Fruit fly (Drosophila melanogaster): ENCODE measurements around the gene Qtzl.

Gene Qtzl

dm6 chr2L:12002051-12002450 is 6.5 kb downstream of the Qtzl start, which contains the start of gene Hacd1 (continued):
- no peak for TF ChIP-seq Atf3 (GFP tag; optimal IDR thresholded peaks at IDR 0.05)
- TF ChIP-seq CG12659 (GFP tag; optimal IDR thresholded peaks at IDR 0.05), result no peak
- peak; percentile 62 for TF ChIP-seq CG9797 (GFP tag; optimal IDR thresholded peaks at IDR 0.05)
- TF ChIP-seq exex (tag; optimal IDR thresholded peaks at IDR 0.05), result peak; percentile 52
- peak; percentile 99 for TF ChIP-seq D19A (tag; optimal IDR thresholded peaks at IDR 0.05)
- peak; percentile 19 for TF ChIP-seq stwl (tag; optimal IDR thresholded peaks at IDR 0.05)
- TF ChIP-seq Deaf1 (tag; optimal IDR thresholded peaks at IDR 0.05), result peak; percentile 8
- peak; percentile 12 for TF ChIP-seq CG2712 (tag; optimal IDR thresholded peaks at IDR 0.05)
- TF ChIP-seq pzg (GFP tag; optimal IDR thresholded peaks at IDR 0.05), result peak; percentile 10
- peak; percentile 51 for TF ChIP-seq gfzf (GFP tag; optimal IDR thresholded peaks at IDR 0.05)
- TF ChIP-seq CG15696 (tag; optimal IDR thresholded peaks at IDR 0.05), result no peak
- TF ChIP-seq mirr (GFP tag; optimal IDR thresholded peaks at IDR 0.05), result peak; percentile 7
- TF ChIP-seq crp (GFP tag; optimal IDR thresholded peaks at IDR 0.05), result peak in 1 of 2 experiments; percentile 42
- TF ChIP-seq Nf-YB (GFP tag; optimal IDR thresholded peaks at IDR 0.05), result peak; percentile 68
- TF ChIP-seq MESR4 (GFP tag; optimal IDR thresholded peaks at IDR 0.05), result peak; percentile 74
- peak; percentile 4 for TF ChIP-seq CG17385 (GFP tag; optimal IDR thresholded peaks at IDR 0.05)
- peak in 1 of 2 experiments; percentile 53 for TF ChIP-seq Pdp1 (GFP tag; optimal IDR thresholded peaks at IDR 0.05)
- no peak for TF ChIP-seq ase (GFP tag; IDR thresholded peaks at IDR 0.05)

- TF ChIP-seq Bdp1 (GFP tag; optimal IDR thresholded peaks at IDR 0.05), result no peak
- no peak for TF ChIP-seq shn (GFP tag; optimal IDR thresholded peaks at IDR 0.05)
- no peak for TF ChIP-seq tna (GFP tag; IDR thresholded peaks at IDR 0.05; ENCODE audit: partially characterized antibody)
- TF ChIP-seq CG9609 (GFP tag; optimal IDR thresholded peaks at IDR 0.05), result no peak
- TF ChIP-seq gt (GFP tag; IDR thresholded peaks at IDR 0.05), result no peak
- peak; percentile 29 for TF ChIP-seq HLH54F (GFP tag; optimal IDR thresholded peaks at IDR 0.05)
- no peak for TF ChIP-seq crc (GFP tag; optimal IDR thresholded peaks at IDR 0.05)
- peak; percentile 25 for TF ChIP-seq bab2 (GFP tag; optimal IDR thresholded peaks at IDR 0.05)
- no peak for TF ChIP-seq CG1832 (GFP tag; optimal IDR thresholded peaks at IDR 0.05)
- no peak for TF ChIP-seq CG17612 (GFP tag; IDR thresholded peaks at IDR 0.05)
- TF ChIP-seq CG6175 (GFP tag; IDR thresholded peaks at IDR 0.05), result no peak
- peak; percentile 14 for TF ChIP-seq Ssrp (tag; optimal IDR thresholded peaks at IDR 0.05)
- TF ChIP-seq Ptx1 (GFP tag; IDR thresholded peaks at IDR 0.05), result no peak
- TF ChIP-seq CG6813 (GFP tag; optimal IDR thresholded peaks at IDR 0.05), result no peak
- TF ChIP-seq cg (GFP tag; optimal IDR thresholded peaks at IDR 0.05), result no peak
- TF ChIP-seq CG2678 (tag; optimal IDR thresholded peaks at IDR 0.05), result peak; percentile 49
- no peak for TF ChIP-seq gfzf (GFP tag; optimal IDR thresholded peaks at IDR 0.05)
- peak; percentile 83 for TF ChIP-seq nerfin-1 (tag; optimal IDR thresholded peaks at IDR 0.05)
- no peak for TF ChIP-seq Scr (GFP tag; IDR thresholded peaks at IDR 0.05; ENCODE audit: partially characterized antibody)
- TF ChIP-seq CG3995 (GFP tag; optimal IDR thresholded peaks at IDR 0.05), result no peak
- peak; percentile 60 for TF ChIP-seq CG17568 (GFP tag; optimal IDR thresholded peaks at IDR 0.05)
- TF ChIP-seq Dek (tag; optimal IDR thresholded peaks at IDR 0.05), result peak; percentile 43
- peak; percentile 39 for TF ChIP-seq CG1603 (tag; optimal IDR thresholded peaks at IDR 0.05)
- TF ChIP-seq CG18599 (GFP tag; optimal IDR thresholded peaks at IDR 0.05), result peak; percentile 58
- peak; percentile 30 for TF ChIP-seq fd3F (GFP tag; optimal IDR thresholded peaks at IDR 0.05)
- peak; percentile 41 for TF ChIP-seq CG18764 (GFP tag; optimal IDR thresholded peaks at IDR 0.05)
- TF ChIP-seq p53 (GFP tag; optimal IDR thresholded peaks at IDR 0.05), result peak; percentile 68
- peak; percentile 19 for TF ChIP-seq phol (tag; optimal IDR thresholded peaks at IDR 0.05)
- TF ChIP-seq ase (GFP tag; IDR thresholded peaks at IDR 0.05), result no peak
- no peak for TF ChIP-seq mld (GFP tag; IDR thresholded peaks at IDR 0.05; ENCODE audit: partially characterized antibody)
- no peak for TF ChIP-seq jigr1 (GFP tag; IDR thresholded peaks at IDR 0.05)
These were observed 7.6 kb downstream of the Qtzl start for dm6 chr2L:12002922-12003791.

All from whole organism, embryonic.